Worm (Caenorhabditis elegans) whole organism, young adult: ENCODE measurements around the gene svop-1.

Experiments
- B0019.2 ChIP-seq: fragments of 200-800 bp; sonication (Bioruptor generic); conservative IDR thresholded peaks from 2 replicates; pipeline ENCODE4 v1.3.6; 2022; ENCODE audit warnings: missing genetic modification reagents, missing genetic modification characterization, missing compliant biosample characterization
- F22D6.2 ChIP-seq: sonication (generic microtip); optimal IDR thresholded peaks from 2 replicates; lab custom pipeline; 2016; ENCODE audit warnings: mild to moderate bottlenecking, missing genetic modification characterization, missing compliant biosample characterization
- F49E8.2 ChIP-seq: sonication (generic microtip); optimal IDR thresholded peaks from 3 replicates; lab custom pipeline; 2017; ENCODE audit warnings: missing genetic modification characterization, mild to moderate bottlenecking, missing compliant biosample characterization, antibody characterized with exemption, moderate library complexity; ENCODE audit not compliant: insufficient read depth
- F52B5.7 ChIP-seq: sonication (generic microtip); optimal IDR thresholded peaks from 2 replicates; lab custom pipeline; 2016; ENCODE audit warnings: mild to moderate bottlenecking, missing genetic modification characterization, missing compliant biosample characterization
- F55B11.4 ChIP-seq: sonication (generic microtip); optimal IDR thresholded peaks from 2 replicates; lab custom pipeline; 2016; ENCODE audit warnings: missing compliant biosample characterization, missing genetic modification characterization, borderline replicate concordance; ENCODE audit not compliant: insufficient read depth
- K12H6.12 ChIP-seq: fragments of 200-800 bp; sonication (Bioruptor generic); optimal IDR thresholded peaks from 2 replicates; lab custom pipeline; 2018; ENCODE audit warnings: mild to moderate bottlenecking, missing genetic modification characterization, missing compliant biosample characterization
- Y53G8AR.9 ChIP-seq: fragments of 200-800 bp; sonication (Bioruptor generic); conservative IDR thresholded peaks from 2 replicates; pipeline ENCODE4 v1.3.6; 2022; ENCODE audit warnings: missing genetic modification reagents, missing genetic modification characterization, missing compliant biosample characterization
- Y56A3A.18 ChIP-seq: fragments of 200-800 bp; sonication (Bioruptor generic); IDR thresholded peaks from 2 replicates; pipeline ENCODE4 v1.3.6; 2022; ENCODE audit warnings: missing genetic modification reagents, missing genetic modification characterization, missing compliant biosample characterization
- akir-1 ChIP-seq: fragments of 200-800 bp; sonication (Bioruptor generic); optimal IDR thresholded peaks from 2 replicates; lab custom pipeline; 2018; ENCODE audit warnings: mild to moderate bottlenecking, missing genetic modification characterization, moderate library complexity, missing compliant biosample characterization
- attf-5 ChIP-seq: fragments of 200-800 bp; sonication (Bioruptor generic); optimal IDR thresholded peaks from 2 replicates; lab custom pipeline; 2018; ENCODE audit warnings: mild to moderate bottlenecking, missing genetic modification characterization, missing compliant biosample characterization
- cebp-1 ChIP-seq, 2 experiments: fragments of 200-800 bp in 1 of 2; sonication (Bioruptor generic) in 1 of 2; sonication (generic microtip) in 1 of 2; IDR thresholded peaks in 1 of 2; optimal IDR thresholded peaks in 1 of 2; 2 replicates each; pipeline versions ENCODE4 v1.3.6 to Lab custom; 2017 to 2022; ENCODE audit warnings: missing compliant biosample characterization in 2 of 2, missing genetic modification characterization in 2 of 2, mild to moderate bottlenecking in 1 of 2, missing genetic modification reagents in 1 of 2, moderate library complexity in 1 of 2
- ceh-79 ChIP-seq: sonication (generic microtip); optimal IDR thresholded peaks from 2 replicates; lab custom pipeline; 2017; ENCODE audit warnings: mild to moderate bottlenecking, missing genetic modification characterization, missing compliant biosample characterization
- dox-1 ChIP-seq: fragments of 200-800 bp; sonication (Bioruptor generic); IDR thresholded peaks from 2 replicates; pipeline ENCODE4 v1.3.6; 2022; ENCODE audit warnings: missing genetic modification reagents, missing genetic modification characterization, missing compliant biosample characterization
- dpl-1 ChIP-seq: fragments of 150-350 bp; optimal IDR thresholded peaks from 2 replicates; lab custom pipeline; 2014; ENCODE audit warnings: missing biosample characterization, missing genetic modification reagents, missing genetic modification characterization
- efl-1 ChIP-seq: fragments of 150-350 bp; optimal IDR thresholded peaks from 2 replicates; lab custom pipeline; 2014; ENCODE audit warnings: missing biosample characterization, missing genetic modification reagents, missing genetic modification characterization
- egl-18 ChIP-seq: fragments of 200-800 bp; sonication (Bioruptor generic); IDR thresholded peaks from 2 replicates; pipeline ENCODE4 v1.3.6; 2022; ENCODE audit warnings: missing genetic modification reagents, missing genetic modification characterization, missing compliant biosample characterization
- ets-4 ChIP-seq: fragments of 200-800 bp; sonication (Bioruptor generic); optimal IDR thresholded peaks from 2 replicates; lab custom pipeline; 2018; ENCODE audit warnings: mild to moderate bottlenecking, missing genetic modification characterization, missing compliant biosample characterization
- gei-17 ChIP-seq: fragments of 200-800 bp; sonication (Bioruptor generic); optimal IDR thresholded peaks from 2 replicates; lab custom pipeline; 2018; ENCODE audit warnings: mild to moderate bottlenecking, missing genetic modification characterization, missing compliant biosample characterization
- hmg-20 ChIP-seq: fragments of 200-800 bp; sonication (Bioruptor generic); IDR thresholded peaks from 2 replicates; pipeline ENCODE4 v1.3.6; 2022; ENCODE audit warnings: missing genetic modification reagents, missing genetic modification characterization, missing compliant biosample characterization
- let-526 ChIP-seq: fragments of 200-800 bp; sonication (Bioruptor generic); IDR thresholded peaks from 2 replicates; pipeline ENCODE4 v1.3.6; 2022; ENCODE audit warnings: missing genetic modification reagents, missing genetic modification characterization, missing compliant biosample characterization
- madf-8 ChIP-seq: fragments of 200-800 bp; sonication (Bioruptor generic); conservative IDR thresholded peaks from 2 replicates; pipeline ENCODE4 v1.3.6; 2022; ENCODE audit warnings: missing genetic modification reagents, missing genetic modification characterization, missing compliant biosample characterization
- mel-28 ChIP-seq: sonication (generic microtip); optimal IDR thresholded peaks from 2 replicates; lab custom pipeline; 2016; ENCODE audit warnings: borderline replicate concordance, mild to moderate bottlenecking, missing genetic modification characterization, missing compliant biosample characterization
- mes-4 ChIP-seq: sonication (generic microtip); optimal IDR thresholded peaks from 2 replicates; lab custom pipeline; 2016; ENCODE audit warnings: missing genotype, missing genetic modification characterization, missing compliant biosample characterization
- nhr-120 ChIP-seq: fragments of 200-800 bp; sonication (Bioruptor generic); IDR thresholded peaks from 2 replicates; pipeline ENCODE4 v1.3.6; 2022; ENCODE audit warnings: missing genetic modification characterization, missing compliant biosample characterization
- nhr-90 ChIP-seq: sonication (generic microtip); optimal IDR thresholded peaks from 2 replicates; lab custom pipeline; 2016; ENCODE audit warnings: missing genotype, mild to moderate bottlenecking, missing genetic modification characterization, missing compliant biosample characterization
- rcor-1 ChIP-seq: fragments of 200-800 bp; sonication (Bioruptor generic); IDR thresholded peaks from 2 replicates; pipeline ENCODE4 v1.3.6; 2022; ENCODE audit warnings: missing genetic modification reagents, missing genetic modification characterization, missing compliant biosample characterization
- repo-1 ChIP-seq: sonication (generic microtip); optimal IDR thresholded peaks from 2 replicates; lab custom pipeline; 2017; ENCODE audit warnings: mild to moderate bottlenecking, missing genetic modification characterization, missing compliant biosample characterization
- snpc-4 ChIP-seq, 5 experiments: fragments of 150-350 bp in 1 of 5; sonication (generic microtip) in 4 of 5; optimal IDR thresholded peaks; 2 replicates each; lab custom pipeline; 2014 to 2018; ENCODE audit warnings: missing genetic modification characterization in 5 of 5, missing biosample characterization in 3 of 5, antibody characterized with exemption in 2 of 5, mild to moderate bottlenecking in 2 of 5, missing compliant biosample characterization in 2 of 5, missing genotype in 2 of 5, moderate library complexity in 2 of 5, missing genetic modification reagents in 1 of 5
- unc-130 ChIP-seq: sonication (generic microtip); optimal IDR thresholded peaks from 2 replicates; lab custom pipeline; 2016; ENCODE audit warnings: missing genetic modification reagents, missing genetic modification characterization, missing compliant biosample characterization
- zim-3 ChIP-seq: sonication (generic microtip); optimal IDR thresholded peaks from 2 replicates; lab custom pipeline; 2017; ENCODE audit warnings: mild to moderate bottlenecking, missing genetic modification characterization, moderate library complexity, missing compliant biosample characterization
- ztf-22 ChIP-seq: fragments of 200-800 bp; sonication (Bioruptor generic); optimal IDR thresholded peaks from 2 replicates; lab custom pipeline; 2018; ENCODE audit warnings: mild to moderate bottlenecking, missing genetic modification characterization, moderate library complexity, missing compliant biosample characterization

svop-1 gene

DNA sequence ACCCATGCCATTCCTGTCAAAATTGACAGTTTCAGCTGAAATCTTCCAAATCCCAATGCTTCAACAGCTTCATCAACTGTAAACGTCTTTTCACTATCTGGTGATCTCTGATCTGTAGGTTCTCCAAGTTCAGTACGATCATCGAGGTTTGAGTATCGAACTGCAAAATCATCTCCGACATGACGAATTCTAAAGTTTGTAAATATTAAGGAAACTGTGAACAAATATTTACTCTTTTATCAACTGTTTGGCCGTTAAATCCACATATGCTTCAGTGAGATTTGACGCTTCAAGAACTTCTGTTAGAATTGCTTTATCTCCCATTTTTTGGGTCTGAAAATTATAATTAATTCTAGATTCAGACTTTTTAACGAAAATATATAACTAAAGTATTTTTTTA lies at the start of gene svop-1:
svop-1 (minus strand) TSS at position 339 of the 400 bp plus-strand sequence.
- TF ChIP-seq efl-1 (GFP tag; lab: Kevin White, UChicago) = no peak
- no peak for TF ChIP-seq ceh-79 (tag; lab: Kevin White, UChicago)
- TF ChIP-seq ets-4 (GFP tag; lab: Kevin White, UChicago) = no peak
- TF ChIP-seq attf-5 (GFP tag; lab: Kevin White, UChicago) = no peak
- no peak for TF ChIP-seq B0019.2 (GFP tag; lab: Robert Waterston, UW)
- TF ChIP-seq dox-1 (GFP tag; lab: Robert Waterston, UW) = no peak
- no peak for TF ChIP-seq hmg-20 (GFP tag; lab: Robert Waterston, UW)
- TF ChIP-seq F55B11.4 (tag; lab: Kevin White, UChicago) = no peak
- no peak for TF ChIP-seq F52B5.7 (tag; lab: Kevin White, UChicago)
- no peak for TF ChIP-seq nhr-120 (GFP tag; lab: Robert Waterston, UW)
- TF ChIP-seq unc-130 (GFP tag; lab: Kevin White, UChicago) = no peak
- TF ChIP-seq K12H6.12 (tag; lab: Kevin White, UChicago) = no peak

DNA sequence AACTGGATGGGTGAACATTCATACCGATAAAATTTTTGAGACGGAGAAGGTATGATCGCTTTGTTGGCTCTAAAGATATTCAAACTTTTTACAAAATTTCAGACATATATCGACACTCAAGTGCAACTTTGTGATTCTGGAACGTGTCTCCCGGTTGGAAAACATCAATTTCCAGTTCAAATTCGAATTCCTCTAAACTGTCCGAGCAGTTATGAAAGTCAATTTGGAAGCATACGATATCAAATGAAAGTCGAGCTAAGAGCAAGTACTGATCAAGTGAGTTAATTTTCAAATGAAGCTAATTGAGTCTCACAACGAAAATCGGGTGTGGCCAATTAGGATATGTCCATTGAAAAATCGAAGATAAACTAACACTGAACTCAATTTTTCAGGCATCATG lies 49.1 kb upstream of the svop-1 start:
- no peak for TF ChIP-seq madf-8
- TF ChIP-seq dpl-1 (GFP tag; lab: Kevin White, UChicago) = no peak
- no peak for TF ChIP-seq snpc-4 (GFP tag; optimal IDR thresholded peaks at IDR 0.05; lab: Kevin White, UChicago)
- TF ChIP-seq snpc-4 (tag; optimal IDR thresholded peaks at IDR 0.05; lab: Kevin White, UChicago) = no peak
- TF ChIP-seq F52B5.7 (tag; lab: Kevin White, UChicago) = no peak
- TF ChIP-seq ztf-22 (GFP tag; lab: Kevin White, UChicago) = no peak

DNA sequence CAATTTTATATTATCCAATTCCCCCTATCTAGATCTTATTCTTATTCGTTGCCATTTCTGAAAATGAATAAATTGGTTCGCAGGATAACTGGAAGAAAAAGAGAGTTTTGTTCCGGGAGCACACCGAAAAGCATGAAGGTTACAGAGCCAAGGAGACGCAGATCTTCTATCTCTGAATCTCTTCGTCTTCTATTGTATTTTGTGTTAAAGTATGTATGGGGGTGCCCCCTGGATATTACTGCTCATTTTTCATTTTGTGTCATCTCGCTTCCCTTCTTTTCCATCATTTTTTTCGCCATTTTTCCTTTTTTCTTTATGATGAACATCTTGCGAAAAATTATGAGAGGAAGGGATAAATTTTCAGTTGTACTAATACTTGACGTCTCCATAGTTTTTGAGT lies 48.4 kb upstream of the svop-1 start:
- TF ChIP-seq gei-17 (GFP tag; lab: Kevin White, UChicago) = no peak
- TF ChIP-seq, all 124 proteins: peak for 0

DNA sequence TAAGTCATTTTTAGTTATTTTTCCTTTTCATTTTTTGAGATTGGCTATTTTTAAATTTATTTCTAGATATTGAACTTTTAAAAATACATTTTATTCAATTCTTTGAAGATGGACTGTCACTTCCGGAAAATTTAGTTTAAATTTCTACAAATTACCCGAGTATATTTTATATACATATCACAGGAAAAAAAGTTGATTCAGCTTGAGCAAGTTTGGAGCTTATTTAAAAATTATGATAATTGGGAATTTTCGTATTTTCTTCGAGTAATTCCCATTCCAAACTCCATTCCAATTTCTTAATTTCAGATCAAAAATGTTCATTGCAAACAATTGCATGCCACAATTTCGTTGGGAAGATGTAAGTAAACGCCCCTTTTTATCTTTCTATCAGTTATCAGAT lies 44.4 kb upstream of the svop-1 start, which contains the start of gene arrd-15:
arrd-15 (plus strand) TSS at position 301 of the 400 bp plus-strand sequence.
- TF ChIP-seq Y53G8AR.9 (no peak), B0019.2 (GFP tag; lab: Robert Waterston, UW) (no peak), akir-1 (no peak), egl-18 (GFP tag; lab: Robert Waterston, UW) (no peak), mes-4 (tag; lab: Kevin White, UChicago) (no peak), mel-28 (tag; lab: Kevin White, UChicago) (no peak), nhr-90 (tag; lab: Kevin White, UChicago) (no peak), Y56A3A.18 (no peak), let-526 (GFP tag; lab: Robert Waterston, UW) (no peak), nhr-120 (GFP tag; lab: Robert Waterston, UW) (no peak), zim-3 (no peak), repo-1 (no peak), ets-4 (GFP tag; lab: Kevin White, UChicago) (no peak), dpl-1 (GFP tag; lab: Kevin White, UChicago) (no peak), hmg-20 (GFP tag; lab: Robert Waterston, UW) (no peak), F49E8.2 (tag; lab: Kevin White, UChicago) (no peak), rcor-1 (GFP tag; lab: Robert Waterston, UW) (no peak), cebp-1 (GFP tag; IDR thresholded peaks at IDR 0.05; lab: Robert Waterston, UW) (no peak), cebp-1 (tag; optimal IDR thresholded peaks at IDR 0.05; lab: Kevin White, UChicago) (no peak), F22D6.2 (tag; lab: Kevin White, UChicago) (no peak), F52B5.7 (tag; lab: Kevin White, UChicago) (no peak)
